Worm (Caenorhabditis elegans) whole organism, late embryonic: ENCODE data around the gene cal-5.

Experiments
- F13H6.1 ChIP-seq: sonication (generic microtip); optimal IDR thresholded peaks from 2 replicates; lab custom pipeline; 2016; ENCODE audit warnings: missing genetic modification characterization, missing compliant biosample characterization
- K09A11.1 ChIP-seq: sonication (generic microtip); optimal IDR thresholded peaks from 2 replicates; lab custom pipeline; 2017; ENCODE audit warnings: antibody characterized with exemption, mild to moderate bottlenecking, missing genetic modification characterization, missing compliant biosample characterization; ENCODE audit not compliant: insufficient read depth
- ama-1 ChIP-seq: fragments of 150-350 bp; optimal IDR thresholded peaks from 2 replicates; lab custom pipeline; 2014
- ceh-14 ChIP-seq: sonication (generic microtip); optimal IDR thresholded peaks from 2 replicates; lab custom pipeline; 2016; ENCODE audit warnings: missing genotype, missing genetic modification characterization, missing compliant biosample characterization
- ceh-18 ChIP-seq: sonication (generic microtip); optimal IDR thresholded peaks from 2 replicates; lab custom pipeline; 2016; ENCODE audit warnings: missing genetic modification characterization, missing compliant biosample characterization
- ceh-19 ChIP-seq: fragments of 200-800 bp; sonication (Bioruptor generic); optimal IDR thresholded peaks from 2 replicates; lab custom pipeline; 2018; ENCODE audit warnings: mild to moderate bottlenecking, missing genetic modification characterization, missing compliant biosample characterization
- ceh-24 ChIP-seq: sonication (generic microtip); optimal IDR thresholded peaks from 2 replicates; lab custom pipeline; 2016; ENCODE audit warnings: mild to moderate bottlenecking, missing genetic modification characterization, missing compliant biosample characterization
- ceh-31 ChIP-seq: sonication (generic microtip); optimal IDR thresholded peaks from 2 replicates; lab custom pipeline; 2016; ENCODE audit warnings: missing genetic modification characterization, missing compliant biosample characterization
- ceh-9 ChIP-seq: sonication (generic microtip); optimal IDR thresholded peaks from 2 replicates; lab custom pipeline; 2016; ENCODE audit warnings: mild to moderate bottlenecking, missing genetic modification characterization, inconsistent platforms, missing compliant biosample characterization
- dmd-4 ChIP-seq: sonication (generic microtip); optimal IDR thresholded peaks from 2 replicates; lab custom pipeline; 2016; ENCODE audit warnings: borderline replicate concordance, missing genetic modification characterization, missing compliant biosample characterization
- dve-1 ChIP-seq: sonication (generic microtip); optimal IDR thresholded peaks from 2 replicates; lab custom pipeline; 2017; ENCODE audit warnings: antibody characterized with exemption, mild to moderate bottlenecking, missing genetic modification characterization, missing compliant biosample characterization
- elt-2 ChIP-seq: sonication (generic microtip); optimal IDR thresholded peaks from 2 replicates; lab custom pipeline; 2016; ENCODE audit warnings: missing genetic modification reagents, missing genetic modification characterization, missing compliant biosample characterization
- elt-4 ChIP-seq: sonication (generic microtip); optimal IDR thresholded peaks from 2 replicates; lab custom pipeline; 2016; ENCODE audit warnings: missing genetic modification characterization, missing compliant biosample characterization
- eyg-1 ChIP-seq: sonication (generic microtip); optimal IDR thresholded peaks from 2 replicates; lab custom pipeline; 2016; ENCODE audit warnings: missing genotype, missing genetic modification characterization, missing compliant biosample characterization
- fkh-10 ChIP-seq: fragments of 150-350 bp; optimal IDR thresholded peaks from 2 replicates; lab custom pipeline; 2014; ENCODE audit warnings: missing biosample characterization, missing genetic modification reagents, missing genetic modification characterization
- gmeb-2 ChIP-seq: sonication (generic microtip); optimal IDR thresholded peaks from 2 replicates; lab custom pipeline; 2016; ENCODE audit warnings: missing genetic modification characterization, inconsistent platforms, missing compliant biosample characterization
- hlh-13 ChIP-seq: fragments of 200-800 bp; sonication (Bioruptor generic); optimal IDR thresholded peaks from 2 replicates; lab custom pipeline; 2018; ENCODE audit warnings: mild to moderate bottlenecking, missing genetic modification characterization, missing compliant biosample characterization
- hlh-8 ChIP-seq: sonication (generic microtip); optimal IDR thresholded peaks from 2 replicates; lab custom pipeline; 2016; ENCODE audit warnings: missing genotype, missing genetic modification characterization, missing compliant biosample characterization
- lim-6 ChIP-seq: sonication (generic microtip); optimal IDR thresholded peaks from 2 replicates; lab custom pipeline; 2016; ENCODE audit warnings: missing genetic modification characterization, missing compliant biosample characterization
- lin-11 ChIP-seq: fragments of 200-800 bp; sonication (Bioruptor generic); optimal IDR thresholded peaks from 2 replicates; lab custom pipeline; 2018; ENCODE audit warnings: mild to moderate bottlenecking, missing genetic modification characterization, missing compliant biosample characterization
- madf-2 ChIP-seq: sonication (generic microtip); optimal IDR thresholded peaks from 2 replicates; lab custom pipeline; 2017; ENCODE audit warnings: missing genetic modification characterization, missing compliant biosample characterization
- mec-3 ChIP-seq: sonication (generic microtip); optimal IDR thresholded peaks from 2 replicates; lab custom pipeline; 2016; ENCODE audit warnings: borderline replicate concordance, missing genetic modification characterization, missing compliant biosample characterization
- nfya-1 ChIP-seq: sonication (generic microtip); optimal IDR thresholded peaks from 2 replicates; lab custom pipeline; 2017; ENCODE audit warnings: missing genetic modification characterization, mild to moderate bottlenecking, missing compliant biosample characterization, antibody characterized with exemption, moderate library complexity
- nhr-232 ChIP-seq: sonication (generic microtip); optimal IDR thresholded peaks from 2 replicates; lab custom pipeline; 2016; ENCODE audit warnings: missing genetic modification characterization, missing compliant biosample characterization
- npax-4 ChIP-seq: sonication (generic microtip); optimal IDR thresholded peaks from 2 replicates; lab custom pipeline; 2016; ENCODE audit warnings: missing genetic modification characterization, missing compliant biosample characterization
- odd-2 ChIP-seq: sonication (generic microtip); optimal IDR thresholded peaks from 2 replicates; lab custom pipeline; 2017; ENCODE audit warnings: antibody characterized with exemption, mild to moderate bottlenecking, missing genetic modification characterization, missing compliant biosample characterization
- pag-3 ChIP-seq: sonication (generic microtip); optimal IDR thresholded peaks from 2 replicates; lab custom pipeline; 2016; ENCODE audit warnings: missing compliant biosample characterization, missing genetic modification characterization, borderline replicate concordance
- pha-4 ChIP-seq: fragments of 150-350 bp; optimal IDR thresholded peaks from 2 replicates; lab custom pipeline; 2018; ENCODE audit warnings: missing biosample characterization, missing genetic modification reagents, missing genetic modification characterization
- pqm-1 ChIP-seq: sonication (generic microtip); optimal IDR thresholded peaks from 2 replicates; lab custom pipeline; 2016; ENCODE audit warnings: missing genetic modification characterization, missing compliant biosample characterization
- rnt-1 ChIP-seq: sonication (generic microtip); optimal IDR thresholded peaks from 2 replicates; lab custom pipeline; 2016; ENCODE audit warnings: missing genetic modification characterization, missing compliant biosample characterization
- sdc-2 ChIP-seq: sonication (generic microtip); optimal IDR thresholded peaks from 2 replicates; lab custom pipeline; 2016; ENCODE audit warnings: missing genotype, missing genetic modification characterization, missing compliant biosample characterization
- sox-2 ChIP-seq: fragments of 200-800 bp; sonication (Bioruptor generic); IDR thresholded peaks from 2 replicates; pipeline ENCODE4 v1.3.6; 2022; ENCODE audit warnings: missing genetic modification reagents, missing genetic modification characterization, missing compliant biosample characterization
- sox-4 ChIP-seq: sonication (generic microtip); optimal IDR thresholded peaks from 2 replicates; lab custom pipeline; 2017; ENCODE audit warnings: mild to moderate bottlenecking, missing genetic modification characterization, inconsistent platforms, missing compliant biosample characterization
- syd-9 ChIP-seq: sonication (generic microtip); optimal IDR thresholded peaks from 2 replicates; lab custom pipeline; 2016; ENCODE audit warnings: mild to moderate bottlenecking, missing genetic modification characterization, moderate library complexity, missing compliant biosample characterization
- tbx-2 ChIP-seq: sonication (generic microtip); optimal IDR thresholded peaks from 2 replicates; lab custom pipeline; 2016; ENCODE audit warnings: missing genetic modification characterization, missing compliant biosample characterization
- tbx-7 ChIP-seq: sonication (generic microtip); optimal IDR thresholded peaks from 2 replicates; lab custom pipeline; 2016; ENCODE audit warnings: missing genotype, missing genetic modification characterization, missing compliant biosample characterization
- unc-42 ChIP-seq: sonication (generic microtip); optimal IDR thresholded peaks from 2 replicates; lab custom pipeline; 2016; ENCODE audit warnings: missing genotype, missing genetic modification characterization, missing compliant biosample characterization
- ztf-16 ChIP-seq: sonication (generic microtip); optimal IDR thresholded peaks from 2 replicates; lab custom pipeline; 2017; ENCODE audit warnings: missing genetic modification characterization, missing compliant biosample characterization

cal-5 gene

DNA sequence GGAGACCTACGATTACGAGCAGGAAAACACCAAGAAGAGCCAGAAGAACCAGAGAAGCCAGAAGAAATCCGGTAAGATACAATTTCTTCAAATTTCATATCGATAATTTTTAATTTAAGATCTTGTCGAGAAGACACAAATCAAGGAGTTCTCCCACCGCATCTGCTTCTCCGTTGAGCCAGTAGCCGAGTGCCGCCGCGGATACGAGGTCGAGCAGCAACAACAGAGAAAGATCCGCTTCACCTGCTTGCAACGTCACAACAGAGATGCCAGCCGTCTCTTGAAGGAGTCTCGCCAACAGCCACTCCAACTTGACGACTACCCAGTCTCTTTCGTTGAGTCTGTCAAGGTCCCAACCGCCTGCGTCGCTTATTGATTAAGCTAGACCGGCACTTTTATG lies 27.9 kb upstream of the cal-5 start:
- TF ChIP-seq sox-4 (tag; lab: Kevin White, UChicago): no peak
- TF ChIP-seq ceh-24 (tag; lab: Kevin White, UChicago): no peak
- TF ChIP-seq syd-9 (tag; lab: Kevin White, UChicago): no peak
- no peak for TF ChIP-seq unc-42 (tag; lab: Kevin White, UChicago)
- no peak for TF ChIP-seq sdc-2
- no peak for TF ChIP-seq eyg-1
- no peak for TF ChIP-seq K09A11.1
- TF ChIP-seq ceh-9 (tag; lab: Kevin White, UChicago): no peak
- TF ChIP-seq sox-2 (GFP tag; lab: Robert Waterston, UW): no peak
- no peak for TF ChIP-seq ceh-14
- TF ChIP-seq lin-11 (tag; lab: Kevin White, UChicago): no peak
- no peak for TF ChIP-seq ztf-16 (tag; lab: Kevin White, UChicago)
- no peak for TF ChIP-seq ceh-31
- no peak for TF ChIP-seq pag-3 (tag; lab: Kevin White, UChicago)
- TF ChIP-seq hlh-8 (tag; lab: Kevin White, UChicago): no peak

- TF ChIP-seq tbx-7: no peak
- no peak for TF ChIP-seq fkh-10 (GFP tag; lab: Kevin White, UChicago)
- no peak for TF ChIP-seq madf-2 (tag; lab: Kevin White, UChicago)
- no peak for TF ChIP-seq K09A11.1
- TF ChIP-seq elt-2 (tag; lab: Kevin White, UChicago): no peak
- TF ChIP-seq dve-1 (tag; lab: Kevin White, UChicago): no peak
- TF ChIP-seq mec-3 (tag; lab: Kevin White, UChicago): no peak
- no peak for TF ChIP-seq F13H6.1 (tag; lab: Kevin White, UChicago)
- TF ChIP-seq nhr-232: no peak
- TF ChIP-seq ceh-31: no peak
- TF ChIP-seq pha-4 (tag; lab: Kevin White, UChicago): no peak
- no peak for TF ChIP-seq rnt-1 (tag; lab: Kevin White, UChicago)
- no peak for TF ChIP-seq ceh-19 (GFP tag; lab: Kevin White, UChicago)
- no peak for TF ChIP-seq ceh-18 (tag; lab: Kevin White, UChicago)
- TF ChIP-seq pqm-1 (tag; lab: Kevin White, UChicago): no peak
- no peak for TF ChIP-seq gmeb-2 (tag; lab: Kevin White, UChicago)
- TF ChIP-seq odd-2: no peak
These were observed 25.7 kb upstream of the cal-5 start for ce11 chrX:5103422-5103821.

ce11 chrX:5102338-5102737 lies 24.6 kb upstream of the cal-5 start:
- TF ChIP-seq pha-4 (tag; lab: Kevin White, UChicago) (no peak), lim-6 (tag; lab: Kevin White, UChicago) (no peak), sdc-2 (no peak), elt-4 (tag; lab: Kevin White, UChicago) (no peak), npax-4 (tag; lab: Kevin White, UChicago) (no peak), ceh-18 (tag; lab: Kevin White, UChicago) (no peak), K09A11.1 (no peak), nhr-232 (no peak), hlh-13 (GFP tag; lab: Kevin White, UChicago) (no peak), dmd-4 (tag; lab: Kevin White, UChicago) (no peak), F13H6.1 (tag; lab: Kevin White, UChicago) (no peak), gmeb-2 (tag; lab: Kevin White, UChicago) (no peak), tbx-2 (no peak), ama-1 (lab: Kevin White, UChicago) (no peak), nfya-1 (tag; lab: Kevin White, UChicago) (no peak)
